Worm (Caenorhabditis elegans): ENCODE data around the gene sro-1.

- TF ChIP-seq med-1 (GFP tag; optimal IDR thresholded peaks at IDR 0.05; ENCODE audit: insufficient read depth) (no peak), cog-1 (tag; optimal IDR thresholded peaks at IDR 0.05) (no peak), ztf-23 (GFP tag; IDR thresholded peaks at IDR 0.05) (no peak), T22C8.4 (GFP tag; IDR thresholded peaks at IDR 0.05) (no peak), tab-1 (GFP tag; IDR thresholded peaks at IDR 0.05) (no peak), ztf-29 (GFP tag; IDR thresholded peaks at IDR 0.05) (no peak), klf-2 (GFP tag; conservative IDR thresholded peaks at IDR 0.05) (no peak), ref-1 (GFP tag; conservative IDR thresholded peaks at IDR 0.05) (no peak)
Measured at ce11 chrII:7434182-7434581, 31.2 kb downstream of the sro-1 start, which contains the start of gene kcc-3.
